Worm (Caenorhabditis elegans) whole organism, mixed stage, embryonic: ENCODE data around the gene tsn-1.

Experiments
- M03D4.4 ChIP-seq: sonication (generic microtip); optimal IDR thresholded peaks from 2 replicates; lab custom pipeline; 2017; ENCODE audit warnings: mild to moderate bottlenecking, missing genetic modification characterization, missing compliant biosample characterization
- bed-3 ChIP-seq: fragments of 200-800 bp; sonication (Bioruptor generic); optimal IDR thresholded peaks from 3 replicates; lab custom pipeline; 2018; ENCODE audit warnings: mild to moderate bottlenecking, missing genetic modification characterization, moderate library complexity, missing compliant biosample characterization
- blmp-1 ChIP-seq: fragments of 150-350 bp; optimal IDR thresholded peaks from 2 replicates; lab custom pipeline; 2014; ENCODE audit warnings: missing biosample characterization, missing genetic modification characterization
- ceh-39 ChIP-seq: fragments of 150-350 bp; optimal IDR thresholded peaks from 2 replicates; lab custom pipeline; 2014; ENCODE audit warnings: missing biosample characterization, missing genetic modification characterization
- ceh-43 ChIP-seq: fragments of 200-800 bp; sonication (Bioruptor generic); optimal IDR thresholded peaks from 2 replicates; lab custom pipeline; 2018; ENCODE audit warnings: mild to moderate bottlenecking, missing genetic modification characterization, moderate library complexity, missing compliant biosample characterization
- ceh-83 ChIP-seq: fragments of 200-800 bp; sonication (Bioruptor generic); optimal IDR thresholded peaks from 2 replicates; lab custom pipeline; 2018; ENCODE audit warnings: mild to moderate bottlenecking, missing genetic modification characterization, missing compliant biosample characterization
- ces-1 ChIP-seq: fragments of 150-350 bp; optimal IDR thresholded peaks from 2 replicates; lab custom pipeline; 2014; ENCODE audit warnings: missing biosample characterization, missing genetic modification reagents, missing genetic modification characterization
- cnd-1 ChIP-seq: fragments of 200-800 bp; sonication (Bioruptor generic); optimal IDR thresholded peaks from 2 replicates; lab custom pipeline; 2018; ENCODE audit warnings: mild to moderate bottlenecking, missing genetic modification characterization, missing compliant biosample characterization
- drap-1 ChIP-seq: fragments of 200-800 bp; sonication (Bioruptor generic); optimal IDR thresholded peaks from 3 replicates; lab custom pipeline; 2018; ENCODE audit warnings: mild to moderate bottlenecking, missing genetic modification characterization, missing compliant biosample characterization
- elt-1 ChIP-seq: sonication (generic microtip); optimal IDR thresholded peaks from 2 replicates; lab custom pipeline; 2017; ENCODE audit warnings: missing genetic modification characterization, mild to moderate bottlenecking, missing compliant biosample characterization, antibody characterized with exemption, moderate library complexity, borderline replicate concordance; ENCODE audit not compliant: insufficient read depth
- elt-3 ChIP-seq: fragments of 150-350 bp; optimal IDR thresholded peaks from 2 replicates; lab custom pipeline; 2014; ENCODE audit warnings: missing biosample characterization, missing genetic modification characterization
- flh-1 ChIP-seq: fragments of 200-800 bp; sonication (Bioruptor generic); optimal IDR thresholded peaks from 2 replicates; lab custom pipeline; 2018; ENCODE audit warnings: mild to moderate bottlenecking, missing genetic modification characterization, moderate library complexity, missing compliant biosample characterization
- ham-2 ChIP-seq: fragments of 200-800 bp; sonication (Bioruptor generic); optimal IDR thresholded peaks from 2 replicates; lab custom pipeline; 2018; ENCODE audit warnings: mild to moderate bottlenecking, missing genetic modification characterization, missing compliant biosample characterization
- hlh-1 ChIP-seq: fragments of 150-350 bp; optimal IDR thresholded peaks from 2 replicates; lab custom pipeline; 2014; ENCODE audit warnings: missing biosample characterization, missing genetic modification reagents, missing genetic modification characterization
- lin-13 ChIP-seq: fragments of 150-350 bp; optimal IDR thresholded peaks from 2 replicates; lab custom pipeline; 2014; ENCODE audit warnings: missing biosample characterization, missing genetic modification characterization
- lin-32 ChIP-seq: fragments of 200-800 bp; sonication (Bioruptor generic); optimal IDR thresholded peaks from 2 replicates; lab custom pipeline; 2018; ENCODE audit warnings: mild to moderate bottlenecking, missing genetic modification characterization, missing compliant biosample characterization
- lsy-2 ChIP-seq: fragments of 150-350 bp; optimal IDR thresholded peaks from 2 replicates; lab custom pipeline; 2014; ENCODE audit warnings: missing biosample characterization, missing genetic modification characterization
- mab-5 ChIP-seq: fragments of 150-350 bp; optimal IDR thresholded peaks from 2 replicates; lab custom pipeline; 2014; ENCODE audit warnings: missing biosample characterization, missing genetic modification characterization
- mep-1 ChIP-seq: fragments of 150-350 bp; optimal IDR thresholded peaks from 2 replicates; lab custom pipeline; 2017; ENCODE audit warnings: missing biosample characterization, missing genetic modification reagents, missing genetic modification characterization, inconsistent platforms
- mls-2 ChIP-seq: sonication (generic microtip); optimal IDR thresholded peaks from 2 replicates; lab custom pipeline; 2016; ENCODE audit warnings: mild to moderate bottlenecking, missing genetic modification characterization, moderate library complexity, missing compliant biosample characterization
- nhr-12 ChIP-seq: fragments of 150-350 bp; optimal IDR thresholded peaks from 2 replicates; lab custom pipeline; 2014; ENCODE audit warnings: missing biosample characterization, missing genetic modification characterization
- nhr-2 ChIP-seq: fragments of 150-350 bp; optimal IDR thresholded peaks from 2 replicates; lab custom pipeline; 2014; ENCODE audit warnings: missing biosample characterization, missing genetic modification characterization
- nhr-237 ChIP-seq: fragments of 150-350 bp; optimal IDR thresholded peaks from 2 replicates; lab custom pipeline; 2014; ENCODE audit warnings: missing biosample characterization, missing genetic modification characterization
- nhr-28 ChIP-seq: fragments of 150-350 bp; optimal IDR thresholded peaks from 2 replicates; lab custom pipeline; 2014; ENCODE audit warnings: missing biosample characterization, missing genetic modification characterization
- nhr-76 ChIP-seq: sonication (generic microtip); optimal IDR thresholded peaks from 2 replicates; lab custom pipeline; 2017; ENCODE audit warnings: missing biosample characterization, missing genetic modification characterization
- pha-4 ChIP-seq: fragments of 150-350 bp; optimal IDR thresholded peaks from 2 replicates; lab custom pipeline; 2018; ENCODE audit warnings: missing biosample characterization, missing genetic modification reagents, missing genetic modification characterization
- sem-2 ChIP-seq: fragments of 200-800 bp; sonication (Bioruptor generic); optimal IDR thresholded peaks from 2 replicates; lab custom pipeline; 2018; ENCODE audit warnings: mild to moderate bottlenecking, missing genetic modification characterization, missing compliant biosample characterization
- snpc-4 ChIP-seq: fragments of 150-350 bp; optimal IDR thresholded peaks from 2 replicates; lab custom pipeline; 2014; ENCODE audit warnings: missing biosample characterization, missing genetic modification characterization
- sptf-1 ChIP-seq: sonication (generic microtip); optimal IDR thresholded peaks from 2 replicates; lab custom pipeline; 2017; ENCODE audit warnings: mild to moderate bottlenecking, missing genetic modification characterization, moderate library complexity, missing compliant biosample characterization
- tbx-8 ChIP-seq: fragments of 200-800 bp; sonication (Bioruptor generic); optimal IDR thresholded peaks from 2 replicates; lab custom pipeline; 2018; ENCODE audit warnings: mild to moderate bottlenecking, missing genetic modification characterization, moderate library complexity, missing compliant biosample characterization
- unc-120 ChIP-seq: sonication (generic microtip); optimal IDR thresholded peaks from 2 replicates; lab custom pipeline; 2017; ENCODE audit warnings: missing genetic modification characterization, missing compliant biosample characterization; ENCODE audit not compliant: poor library complexity, severe bottlenecking
- unc-39 ChIP-seq: fragments of 150-350 bp; optimal IDR thresholded peaks from 2 replicates; lab custom pipeline; 2014; ENCODE audit warnings: missing biosample characterization, missing genetic modification characterization
- unc-62 ChIP-seq: fragments of 150-350 bp; optimal IDR thresholded peaks from 2 replicates; lab custom pipeline; 2014; ENCODE audit warnings: missing biosample characterization, missing genetic modification reagents, missing genetic modification characterization
- zip-8 ChIP-seq: fragments of 150-350 bp; optimal IDR thresholded peaks from 2 replicates; lab custom pipeline; 2014; ENCODE audit warnings: missing biosample characterization, missing genetic modification characterization
- ztf-11 ChIP-seq: fragments of 150-350 bp; optimal IDR thresholded peaks from 2 replicates; lab custom pipeline; 2014; ENCODE audit warnings: missing biosample characterization, missing genetic modification characterization

Gene tsn-1

ce11 chrII:4665359-4665758 lies 41.3 kb upstream of the tsn-1 start, which contains the start of gene T05A7.11:
Gene T05A7.11 (minus strand): TSS chrII:4665459.
- TF ChIP-seq ztf-11 (tag; lab: Kevin White, UChicago) (no peak), flh-1 (GFP tag; lab: Kevin White, UChicago) (no peak), unc-39 (no peak), ceh-39 (tag; lab: Kevin White, UChicago) (no peak), lin-32 (no peak), unc-120 (no peak), nhr-2 (tag; lab: Kevin White, UChicago) (no peak), mep-1 (tag; lab: Kevin White, UChicago) (no peak), ceh-43 (GFP tag; lab: Kevin White, UChicago) (no peak), nhr-28 (tag; lab: Kevin White, UChicago) (no peak), M03D4.4 (tag; lab: Kevin White, UChicago) (no peak), tbx-8 (GFP tag; lab: Kevin White, UChicago) (no peak), hlh-1 (tag; lab: Kevin White, UChicago) (no peak), unc-62 (GFP tag; lab: Kevin White, UChicago) (no peak), sptf-1 (tag; lab: Kevin White, UChicago) (no peak), drap-1 (GFP tag; lab: Kevin White, UChicago) (no peak), snpc-4 (tag; lab: Kevin White, UChicago) (no peak), ceh-83 (GFP tag; lab: Kevin White, UChicago) (no peak), pha-4 (tag; lab: Kevin White, UChicago) (no peak)

DNA sequence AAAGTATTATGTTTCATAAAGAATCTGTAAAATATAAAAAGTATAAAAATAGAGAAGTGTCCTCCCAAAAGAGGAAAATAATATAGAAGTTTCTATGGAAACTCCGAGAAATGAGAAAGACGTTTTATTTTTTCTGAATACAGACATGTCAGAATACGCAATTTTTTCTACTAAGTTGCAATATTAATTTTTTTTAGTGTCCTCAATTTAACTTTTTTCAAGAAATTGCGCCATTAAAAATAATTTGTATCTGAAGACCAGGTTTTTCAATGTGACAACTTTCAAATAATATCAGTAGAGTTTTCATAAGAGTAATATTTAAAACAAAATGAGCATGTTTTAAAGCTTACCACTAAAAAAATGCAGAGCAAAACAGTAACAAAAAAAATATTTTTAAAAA lies 39.0 kb upstream of the tsn-1 start, which contains the start of gene fut-5:
Gene fut-5 (minus strand): TSS at position 101 of the 400 bp plus-strand sequence.
- TF ChIP-seq elt-1 (tag; lab: Kevin White, UChicago) (no peak), pha-4 (tag; lab: Kevin White, UChicago) (no peak), unc-120 (no peak), blmp-1 (tag; lab: Kevin White, UChicago) (no peak), lsy-2 (tag; lab: Kevin White, UChicago) (no peak), snpc-4 (tag; lab: Kevin White, UChicago) (no peak), mab-5 (tag; lab: Kevin White, UChicago) (no peak), unc-39 (no peak)

DNA sequence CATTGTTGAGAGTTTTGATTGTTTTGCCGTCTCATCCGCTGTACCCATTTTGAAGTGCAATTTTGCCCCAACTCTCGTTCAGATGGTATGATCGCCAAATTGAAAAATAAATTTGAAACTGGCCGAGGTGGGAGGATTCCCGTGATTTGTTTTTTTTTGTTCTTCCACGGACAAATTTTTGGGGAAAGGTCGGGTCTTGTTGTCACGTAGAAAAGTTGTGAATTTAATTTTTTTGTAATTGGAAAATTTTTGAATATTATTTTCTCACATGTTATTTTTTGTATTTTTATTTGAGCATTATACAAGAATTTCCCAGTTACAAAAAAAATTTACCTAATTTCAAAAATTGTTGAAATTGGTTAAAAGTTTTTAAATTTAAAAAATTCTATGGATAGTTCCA lies 34.9 kb upstream of the tsn-1 start, which contains the start of gene T05A7.6:
Gene T05A7.6 (minus strand): TSS at position 101 of the 400 bp plus-strand sequence.
- TF ChIP-seq unc-120 (no peak), unc-62 (GFP tag; lab: Kevin White, UChicago) (no peak), flh-1 (GFP tag; lab: Kevin White, UChicago) (no peak), pha-4 (tag; lab: Kevin White, UChicago) (no peak), ceh-43 (GFP tag; lab: Kevin White, UChicago) (no peak), nhr-237 (no peak), ham-2 (GFP tag; lab: Kevin White, UChicago) (no peak)

ce11 chrII:4672584-4673110 lies 34.0 kb upstream of the tsn-1 start, which contains the start of the genes clec-140 and hmg-11:
Gene clec-140 (plus strand): TSS chrII:4673060.
Gene hmg-11 (plus strand): TSS chrII:4673085.
- peak; percentile 43 for TF ChIP-seq unc-120
- peak; percentile 60 for TF ChIP-seq mls-2 (tag; lab: Kevin White, UChicago)
- no peak for TF ChIP-seq drap-1 (GFP tag; lab: Kevin White, UChicago)
- TF ChIP-seq M03D4.4 (tag; lab: Kevin White, UChicago): no peak
- no peak for TF ChIP-seq nhr-28 (tag; lab: Kevin White, UChicago)
- TF ChIP-seq ztf-11 (tag; lab: Kevin White, UChicago): peak; percentile 76
- no peak for TF ChIP-seq snpc-4 (tag; lab: Kevin White, UChicago)
- TF ChIP-seq lin-13: peak; percentile 30
- TF ChIP-seq sptf-1 (tag; lab: Kevin White, UChicago): peak; percentile 65
- TF ChIP-seq ces-1: peak; percentile 83
- TF ChIP-seq ham-2 (GFP tag; lab: Kevin White, UChicago): no peak
- no peak for TF ChIP-seq nhr-12
- no peak for TF ChIP-seq unc-39
- no peak for TF ChIP-seq bed-3 (GFP tag; lab: Kevin White, UChicago)
- TF ChIP-seq nhr-2 (tag; lab: Kevin White, UChicago): peak; percentile 63
- no peak for TF ChIP-seq flh-1 (GFP tag; lab: Kevin White, UChicago)
- TF ChIP-seq lin-32: peak; percentile 59
- TF ChIP-seq mab-5 (tag; lab: Kevin White, UChicago): no peak
- peak; percentile 91 for TF ChIP-seq cnd-1 (tag; lab: Kevin White, UChicago)
- TF ChIP-seq zip-8 (tag; lab: Kevin White, UChicago): no peak
- TF ChIP-seq hlh-1 (tag; lab: Kevin White, UChicago): peak; percentile 19
- no peak for TF ChIP-seq blmp-1 (tag; lab: Kevin White, UChicago)
- TF ChIP-seq elt-3 (tag; lab: Kevin White, UChicago): no peak
- TF ChIP-seq unc-62 (GFP tag; lab: Kevin White, UChicago): peak; percentile 43
- TF ChIP-seq sem-2 (GFP tag; lab: Kevin White, UChicago): no peak
- TF ChIP-seq ceh-43 (GFP tag; lab: Kevin White, UChicago): peak; percentile 22
- TF ChIP-seq elt-1 (tag; lab: Kevin White, UChicago): no peak
- peak; percentile 12 for TF ChIP-seq pha-4 (tag; lab: Kevin White, UChicago)
- TF ChIP-seq nhr-237: no peak
- peak; percentile 3 for TF ChIP-seq lsy-2 (tag; lab: Kevin White, UChicago)
- TF ChIP-seq mep-1 (tag; lab: Kevin White, UChicago): peak; percentile 90
- no peak for TF ChIP-seq ceh-83 (GFP tag; lab: Kevin White, UChicago)
- TF ChIP-seq nhr-76 (tag; lab: Kevin White, UChicago): no peak
- no peak for TF ChIP-seq tbx-8 (GFP tag; lab: Kevin White, UChicago)
- peak; percentile 67 for TF ChIP-seq ceh-39 (tag; lab: Kevin White, UChicago)
